Worm (Caenorhabditis elegans): ENCODE results near the gene E02C12.12.

The E02C12.12 gene

ce11 chrV:9343629-9344624 lies 38.2 kb downstream of the E02C12.12 start, which contains the start of gene tos-1 (continued):
- TF ChIP-seq dmd-8 (GFP tag; IDR thresholded peaks at IDR 0.05) = no peak
- peak; percentile 93 for TF ChIP-seq Y48G9A.11 (GFP tag; IDR thresholded peaks at IDR 0.05)
- TF ChIP-seq saeg-2 (GFP tag; IDR thresholded peaks at IDR 0.05) = peak; percentile 95
- TF ChIP-seq sdz-12 (GFP tag; optimal IDR thresholded peaks at IDR 0.05) = peak; percentile 51
- peak; percentile 64 for TF ChIP-seq F49E8.2 (tag; optimal IDR thresholded peaks at IDR 0.05; ENCODE audit: borderline replicate concordance)
- peak; percentile 95 for TF ChIP-seq gei-8 (GFP tag; optimal IDR thresholded peaks at IDR 0.05)
- TF ChIP-seq jun-1 (tag; optimal IDR thresholded peaks at IDR 0.05) = peak; percentile 94
- TF ChIP-seq nhr-48 (tag; optimal IDR thresholded peaks at IDR 0.05) = peak; percentile 97
- TF ChIP-seq duxl-1 (tag; optimal IDR thresholded peaks at IDR 0.05; ENCODE audit: poor library complexity) = peak; percentile 68

ce11 chrV:9342965-9343628 lies 39.0 kb downstream of the E02C12.12 start:
- TF ChIP-seq nhr-28 (tag; optimal IDR thresholded peaks at IDR 0.05) = no peak
- TF ChIP-seq cey-2 (tag; optimal IDR thresholded peaks at IDR 0.05; ENCODE audit: borderline replicate concordance, insufficient read depth) = no peak
- no peak; the same call in 1 of the 2 replicates for TF ChIP-seq ceh-44 (GFP tag; IDR thresholded peaks at IDR 0.05)
- peak; percentile 67 for TF ChIP-seq ceh-20 (GFP tag; IDR thresholded peaks at IDR 0.05)
- TF ChIP-seq F44E2.7 (GFP tag; IDR thresholded peaks at IDR 0.05) = no peak
- peak; percentile 73 for TF ChIP-seq lin-38 (GFP tag; IDR thresholded peaks at IDR 0.05)
- TF ChIP-seq nhr-25 (tag; optimal IDR thresholded peaks at IDR 0.05; ENCODE audit: borderline replicate concordance, insufficient read depth) = no peak
- TF ChIP-seq nhr-111 (GFP tag; optimal IDR thresholded peaks at IDR 0.05) = no peak
- no peak for TF ChIP-seq gei-8 (GFP tag; optimal IDR thresholded peaks at IDR 0.05)
- TF ChIP-seq unc-62 (GFP tag; optimal IDR thresholded peaks at IDR 0.05 in 1 of 2) = peak in 1 of 2 experiments; percentile 91
- no peak for TF ChIP-seq unc-62 (tag; optimal IDR thresholded peaks at IDR 0.05)
- TF ChIP-seq dpl-1 (GFP tag; optimal IDR thresholded peaks at IDR 0.05) = no peak
- TF ChIP-seq unc-130 (GFP tag; optimal IDR thresholded peaks at IDR 0.05) = no peak
- TF ChIP-seq lin-15B (tag; optimal IDR thresholded peaks at IDR 0.05) = no peak
- no peak for TF ChIP-seq snpc-4 (tag; optimal IDR thresholded peaks at IDR 0.05)
- no peak for TF ChIP-seq mep-1 (tag; optimal IDR thresholded peaks at IDR 0.05)
- peak; percentile 48; the same call in 1 of the 2 replicates for TF ChIP-seq arid-1 (GFP tag; conservative IDR thresholded peaks at IDR 0.05)
- no peak for TF ChIP-seq hif-1 (tag; optimal IDR thresholded peaks at IDR 0.05)
- no peak for TF ChIP-seq mdl-1 (tag; optimal IDR thresholded peaks at IDR 0.05)
- no peak for TF ChIP-seq pqm-1 (tag; optimal IDR thresholded peaks at IDR 0.05)
- TF ChIP-seq sdz-12 (GFP tag; optimal IDR thresholded peaks at IDR 0.05) = no peak
- no peak; the same call in 1 of the 2 replicates for TF ChIP-seq daf-8 (GFP tag; IDR thresholded peaks at IDR 0.05)
- no peak for TF ChIP-seq aly-2 (tag; optimal IDR thresholded peaks at IDR 0.05)
- TF ChIP-seq egl-43 (GFP tag; IDR thresholded peaks at IDR 0.05) = peak; percentile 57
- no peak for TF ChIP-seq zag-1 (tag; optimal IDR thresholded peaks at IDR 0.05)
- TF ChIP-seq nhr-41 (GFP tag; IDR thresholded peaks at IDR 0.05) = no peak
- TF ChIP-seq spr-1 (tag; optimal IDR thresholded peaks at IDR 0.05) = no peak
- no peak for TF ChIP-seq unc-39 (tag; optimal IDR thresholded peaks at IDR 0.05)
- TF ChIP-seq T20F7.1 (GFP tag; optimal IDR thresholded peaks at IDR 0.05) = no peak
- TF ChIP-seq nhr-11 (tag; optimal IDR thresholded peaks at IDR 0.05) = no peak
- no peak for TF ChIP-seq hlh-11 (tag; optimal IDR thresholded peaks at IDR 0.05)
- peak; percentile 9 for TF ChIP-seq dve-1 (tag; optimal IDR thresholded peaks at IDR 0.05; ENCODE audit: insufficient read depth)
- peak; percentile 69 for TF ChIP-seq lim-7 (GFP tag; IDR thresholded peaks at IDR 0.05)
- 0 out of 2 replicates have a peak, but pooled peaks have one; percentile 33 for TF ChIP-seq zip-11 (GFP tag; IDR thresholded peaks at IDR 0.05)
- TF ChIP-seq ces-1 (GFP tag; optimal IDR thresholded peaks at IDR 0.05) = no peak
- TF ChIP-seq nhr-6 (tag; optimal IDR thresholded peaks at IDR 0.05) = no peak
- TF ChIP-seq nhr-102 (tag; optimal IDR thresholded peaks at IDR 0.05) = no peak
- TF ChIP-seq jun-1 (tag; optimal IDR thresholded peaks at IDR 0.05) = no peak
- TF ChIP-seq ctbp-1 (GFP tag; IDR thresholded peaks at IDR 0.05) = peak; percentile 64
